Fruit fly (Drosophila melanogaster) S2 (cell line): Measurements from ENCODE around the gene CG15293.

ENCODE experiments used
- CG8478 ChIP-seq: fragments of >200 bp; optimal IDR thresholded peaks from 2 replicates; lab custom pipeline; 2018
- CTCF ChIP-seq, 2 experiments: fragments of >200 bp; optimal IDR thresholded peaks; 2 replicates each; lab custom pipeline; 2018

dm6 chr2L:14109347-14109746, at the start of gene CG15293:
- no peak for TF ChIP-seq CTCF (optimal IDR thresholded peaks at IDR 0.05; lab: Kevin White, UChicago)
- TF ChIP-seq CG8478, result no peak
